Worm (Caenorhabditis elegans) whole organism, young adult: ENCODE data around the gene Y59C2A.1.

ENCODE experiments used
- F33H1.4 ChIP-seq: fragments of 200-800 bp; sonication (Bioruptor generic); IDR thresholded peaks from 2 replicates; pipeline ENCODE4 v1.3.6; 2022; ENCODE audit warnings: missing genetic modification reagents, missing genetic modification characterization, missing compliant biosample characterization
- ZK185.1 ChIP-seq: sonication (generic microtip); optimal IDR thresholded peaks from 2 replicates; lab custom pipeline; 2016; ENCODE audit warnings: mild to moderate bottlenecking, missing genetic modification characterization, missing compliant biosample characterization; ENCODE audit not compliant: poor library complexity, severe bottlenecking
- ccch-3 ChIP-seq: fragments of 200-800 bp; sonication (Bioruptor generic); optimal IDR thresholded peaks from 2 replicates; lab custom pipeline; 2018; ENCODE audit warnings: mild to moderate bottlenecking, missing genetic modification characterization, missing compliant biosample characterization
- ceh-79 ChIP-seq: sonication (generic microtip); optimal IDR thresholded peaks from 2 replicates; lab custom pipeline; 2017; ENCODE audit warnings: mild to moderate bottlenecking, missing genetic modification characterization, missing compliant biosample characterization
- die-1 ChIP-seq: sonication (generic microtip); optimal IDR thresholded peaks from 2 replicates; lab custom pipeline; 2016; ENCODE audit warnings: missing genotype, mild to moderate bottlenecking, missing genetic modification characterization, missing compliant biosample characterization
- egrh-3 ChIP-seq: fragments of 200-800 bp; sonication (Bioruptor generic); IDR thresholded peaks from 2 replicates; pipeline ENCODE4 v1.3.6; 2022; ENCODE audit warnings: missing genetic modification reagents, missing genetic modification characterization, missing compliant biosample characterization
- ets-4 ChIP-seq: fragments of 200-800 bp; sonication (Bioruptor generic); optimal IDR thresholded peaks from 2 replicates; lab custom pipeline; 2018; ENCODE audit warnings: mild to moderate bottlenecking, missing genetic modification characterization, missing compliant biosample characterization
- madf-8 ChIP-seq: fragments of 200-800 bp; sonication (Bioruptor generic); conservative IDR thresholded peaks from 2 replicates; pipeline ENCODE4 v1.3.6; 2022; ENCODE audit warnings: missing genetic modification reagents, missing genetic modification characterization, missing compliant biosample characterization
- mel-28 ChIP-seq: sonication (generic microtip); optimal IDR thresholded peaks from 2 replicates; lab custom pipeline; 2016; ENCODE audit warnings: borderline replicate concordance, mild to moderate bottlenecking, missing genetic modification characterization, missing compliant biosample characterization
- mxl-1 ChIP-seq: sonication (generic microtip); optimal IDR thresholded peaks from 2 replicates; lab custom pipeline; 2016; ENCODE audit warnings: missing genetic modification characterization, missing compliant biosample characterization
- pha-4 ChIP-seq: fragments of 150-350 bp; sonication (generic microtip); optimal IDR thresholded peaks from 2 replicates; lab custom pipeline; 2014; ENCODE audit warnings: missing biosample characterization, missing genetic modification reagents, missing genetic modification characterization
- snpc-4 ChIP-seq, 5 experiments: fragments of 150-350 bp in 1 of 5; sonication (generic microtip) in 4 of 5; optimal IDR thresholded peaks; 2 replicates each; lab custom pipeline; 2014 to 2018; ENCODE audit warnings: missing genetic modification characterization in 5 of 5, missing biosample characterization in 3 of 5, antibody characterized with exemption in 2 of 5, mild to moderate bottlenecking in 2 of 5, missing compliant biosample characterization in 2 of 5, missing genotype in 2 of 5, moderate library complexity in 2 of 5, missing genetic modification reagents in 1 of 5
- somi-1 ChIP-seq: fragments of 200-800 bp; sonication (Bioruptor generic); optimal IDR thresholded peaks from 2 replicates; lab custom pipeline; 2018; ENCODE audit warnings: mild to moderate bottlenecking, missing genetic modification characterization, missing compliant biosample characterization

DNA sequence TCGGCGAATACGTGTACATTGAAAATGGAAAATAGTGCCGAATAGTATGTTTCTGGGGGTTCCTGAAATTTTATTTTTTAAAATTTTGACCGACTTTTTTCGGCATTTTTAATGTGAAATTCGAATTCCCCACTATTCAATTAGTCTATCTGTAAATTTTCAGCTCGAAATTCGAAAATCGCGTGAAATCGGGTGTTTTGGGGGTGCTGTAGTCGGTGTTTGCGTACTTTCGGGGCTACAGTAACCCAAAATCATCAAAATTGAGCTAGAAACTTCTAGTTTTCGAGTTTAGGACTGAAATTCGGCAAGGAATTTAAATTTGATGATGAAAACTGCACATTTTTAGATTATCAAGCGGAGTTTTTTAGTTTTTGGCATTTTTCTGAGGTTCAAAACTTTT, 5.8 kb upstream of the Y59C2A.1 start:
- TF ChIP-seq pha-4 (tag; lab: Kevin White, UChicago) (no peak), madf-8 (GFP tag; lab: Robert Waterston, UW) (no peak), ceh-79 (tag; lab: Kevin White, UChicago) (no peak), ZK185.1 (tag; lab: Kevin White, UChicago) (no peak), ets-4 (GFP tag; lab: Kevin White, UChicago) (no peak), die-1 (no peak), mel-28 (tag; lab: Kevin White, UChicago) (no peak), ccch-3 (no peak), somi-1 (GFP tag; lab: Kevin White, UChicago) (no peak), egrh-3 (GFP tag; lab: Robert Waterston, UW) (no peak), mxl-1 (tag; lab: Kevin White, UChicago) (no peak), F33H1.4 (no peak), snpc-4 (GFP tag; optimal IDR thresholded peaks at IDR 0.05; lab: Kevin White, UChicago) (no peak), snpc-4 (tag; optimal IDR thresholded peaks at IDR 0.05; lab: Kevin White, UChicago) (no peak)
